Worm (Caenorhabditis elegans) whole organism, L1 larva: ENCODE results near the gene acp-2.
A peak's percentile ranks its signal among the peaks of the same experiment; 100 is the strongest.

Experiments
- aha-1 ChIP-seq: fragments of 150-350 bp; optimal IDR thresholded peaks from 2 replicates; lab custom pipeline; 2014; ENCODE audit warnings: missing biosample characterization, missing genetic modification characterization
- alr-1 ChIP-seq: fragments of 200-800 bp; sonication (Bioruptor generic); optimal IDR thresholded peaks from 2 replicates; lab custom pipeline; 2018; ENCODE audit warnings: borderline replicate concordance, mild to moderate bottlenecking, missing genetic modification characterization, missing compliant biosample characterization
- aly-2 ChIP-seq: fragments of 150-350 bp; optimal IDR thresholded peaks from 2 replicates; lab custom pipeline; 2014; ENCODE audit warnings: missing biosample characterization, missing genetic modification characterization
- ama-1 ChIP-seq: fragments of 150-350 bp; optimal IDR thresholded peaks from 2 replicates; lab custom pipeline; 2014
- blmp-1 ChIP-seq: fragments of 150-350 bp; optimal IDR thresholded peaks from 2 replicates; lab custom pipeline; 2014; ENCODE audit warnings: missing biosample characterization, missing genetic modification characterization
- ceh-8 ChIP-seq: fragments of 200-800 bp; sonication (Bioruptor generic); optimal IDR thresholded peaks from 2 replicates; lab custom pipeline; 2018; ENCODE audit warnings: mild to moderate bottlenecking, missing genetic modification characterization, moderate library complexity, missing compliant biosample characterization
- ceh-82 ChIP-seq, 3 experiments: fragments of 150-350 bp in 1 of 3; sonication (generic microtip) in 2 of 3; optimal IDR thresholded peaks; 2 replicates each; lab custom pipeline; 2014 to 2017; ENCODE audit warnings: missing biosample characterization in 3 of 3, missing genetic modification characterization in 3 of 3
- ceh-88 ChIP-seq: fragments of 200-800 bp; sonication (Bioruptor generic); IDR thresholded peaks from 2 replicates; pipeline ENCODE4 v1.3.6; 2022; ENCODE audit warnings: missing genetic modification characterization, missing compliant biosample characterization
- ceh-90 ChIP-seq: sonication (generic microtip); optimal IDR thresholded peaks from 2 replicates; lab custom pipeline; 2016; ENCODE audit warnings: missing genetic modification characterization, missing compliant biosample characterization
- ces-1 ChIP-seq: fragments of 150-350 bp; optimal IDR thresholded peaks from 2 replicates; lab custom pipeline; 2014; ENCODE audit warnings: missing biosample characterization, missing genetic modification reagents, missing genetic modification characterization
- dpl-1 ChIP-seq, 3 experiments: fragments of 150-350 bp in 2 of 3; sonication (generic microtip) in 1 of 3; optimal IDR thresholded peaks; 2 replicates each; lab custom pipeline; 2014 to 2017; ENCODE audit warnings: missing biosample characterization in 3 of 3, missing genetic modification characterization in 3 of 3, missing genetic modification reagents in 3 of 3
- efl-1 ChIP-seq, 4 experiments: fragments of 150-350 bp; optimal IDR thresholded peaks in 3 of 4; peaks in 1 of 4; 1 replicate in 1 of 4; 2 replicates in 3 of 4; lab custom pipeline; 2014; ENCODE audit warnings: missing biosample characterization in 2 of 4, missing genetic modification characterization in 2 of 4, missing genetic modification reagents in 2 of 4
- egl-13 ChIP-seq: sonication (generic microtip); optimal IDR thresholded peaks from 2 replicates; lab custom pipeline; 2016; ENCODE audit warnings: missing genotype, missing genetic modification reagents, missing genetic modification characterization, missing compliant biosample characterization
- ets-5 ChIP-seq: fragments of 200-800 bp; sonication (Bioruptor generic); IDR thresholded peaks from 2 replicates; pipeline ENCODE4 v1.3.6; 2022; ENCODE audit warnings: missing genetic modification characterization, missing compliant biosample characterization
- fkh-10 ChIP-seq: sonication (generic microtip); optimal IDR thresholded peaks from 2 replicates; lab custom pipeline; 2017; ENCODE audit warnings: missing biosample characterization, missing genetic modification reagents, missing genetic modification characterization
- fkh-4 ChIP-seq: sonication (generic microtip); optimal IDR thresholded peaks from 2 replicates; lab custom pipeline; 2016; ENCODE audit warnings: missing compliant biosample characterization, missing genetic modification characterization, borderline replicate concordance
- fos-1 ChIP-seq: fragments of 150-350 bp; optimal IDR thresholded peaks from 2 replicates; lab custom pipeline; 2014; ENCODE audit warnings: missing biosample characterization, missing genetic modification characterization
- grh-1 ChIP-seq: fragments of 200-800 bp; sonication (Bioruptor generic); IDR thresholded peaks from 2 replicates; pipeline ENCODE4 v1.3.6; 2022; ENCODE audit warnings: missing genetic modification reagents, missing genetic modification characterization, missing compliant biosample characterization
- hlh-17 ChIP-seq: fragments of 200-800 bp; sonication (Bioruptor generic); optimal IDR thresholded peaks from 2 replicates; lab custom pipeline; 2018; ENCODE audit warnings: missing genetic modification characterization, mild to moderate bottlenecking, missing compliant biosample characterization, moderate library complexity, borderline replicate concordance
- irx-1 ChIP-seq: sonication (generic microtip); optimal IDR thresholded peaks from 2 replicates; lab custom pipeline; 2016; ENCODE audit warnings: missing genetic modification characterization, missing compliant biosample characterization
- jun-1 ChIP-seq: fragments of 150-350 bp; optimal IDR thresholded peaks from 2 replicates; lab custom pipeline; 2014; ENCODE audit warnings: missing biosample characterization, missing genetic modification reagents, missing genetic modification characterization
- lsy-2 ChIP-seq, 2 experiments: fragments of 150-350 bp; optimal IDR thresholded peaks; 2 replicates each; lab custom pipeline; 2014; ENCODE audit warnings: missing biosample characterization in 2 of 2, missing genetic modification characterization in 2 of 2
- mab-9 ChIP-seq: fragments of 200-800 bp; sonication (Bioruptor generic); IDR thresholded peaks from 2 replicates; pipeline ENCODE4 v1.3.6; 2022; ENCODE audit warnings: missing genetic modification reagents, missing genetic modification characterization, missing compliant biosample characterization
- mef-2 ChIP-seq: fragments of 150-350 bp; optimal IDR thresholded peaks from 2 replicates; lab custom pipeline; 2014; ENCODE audit warnings: missing biosample characterization, missing genetic modification characterization
- nhr-11 ChIP-seq: fragments of 150-350 bp; optimal IDR thresholded peaks from 2 replicates; lab custom pipeline; 2014; ENCODE audit warnings: missing biosample characterization, missing genetic modification characterization
- nhr-19 ChIP-seq: fragments of 200-800 bp; sonication (Bioruptor generic); conservative IDR thresholded peaks from 2 replicates; pipeline ENCODE4 v1.3.6; 2022; ENCODE audit warnings: missing genetic modification characterization, missing compliant biosample characterization
- nhr-28 ChIP-seq: fragments of 150-350 bp; optimal IDR thresholded peaks from 2 replicates; lab custom pipeline; 2014; ENCODE audit warnings: missing biosample characterization, missing genetic modification characterization
- nhr-84 ChIP-seq: sonication (generic microtip); optimal IDR thresholded peaks from 2 replicates; lab custom pipeline; 2017; ENCODE audit warnings: missing biosample characterization, missing genetic modification characterization
- nhr-90 ChIP-seq: sonication (generic microtip); optimal IDR thresholded peaks from 2 replicates; lab custom pipeline; 2016; ENCODE audit warnings: mild to moderate bottlenecking, missing genetic modification characterization, missing compliant biosample characterization; ENCODE audit not compliant: poor library complexity
- pqm-1 ChIP-seq: sonication (generic microtip); optimal IDR thresholded peaks from 3 replicates; lab custom pipeline; 2017; ENCODE audit warnings: missing biosample characterization, missing genetic modification characterization
- skn-1 ChIP-seq: fragments of 150-350 bp; optimal IDR thresholded peaks from 2 replicates; lab custom pipeline; 2014; ENCODE audit warnings: missing biosample characterization, missing genetic modification characterization
- sox-4 ChIP-seq: sonication (generic microtip); optimal IDR thresholded peaks from 2 replicates; lab custom pipeline; 2016; ENCODE audit warnings: missing genetic modification characterization, missing compliant biosample characterization
- sptf-1 ChIP-seq: fragments of 150-350 bp; optimal IDR thresholded peaks from 2 replicates; lab custom pipeline; 2014; ENCODE audit warnings: missing biosample characterization, missing genetic modification characterization
- sup-37 ChIP-seq: fragments of 200-800 bp; sonication (Bioruptor generic); optimal IDR thresholded peaks from 2 replicates; lab custom pipeline; 2018; ENCODE audit warnings: mild to moderate bottlenecking, missing genetic modification characterization, missing compliant biosample characterization
- unc-86 ChIP-seq: sonication (generic microtip); optimal IDR thresholded peaks from 2 replicates; lab custom pipeline; 2016; ENCODE audit warnings: missing genetic modification characterization, missing compliant biosample characterization
- unc-98 ChIP-seq: fragments of 200-800 bp; sonication (Bioruptor generic); IDR thresholded peaks from 2 replicates; pipeline ENCODE4 v1.3.6; 2022; ENCODE audit warnings: missing genetic modification characterization, missing compliant biosample characterization
- zag-1 ChIP-seq: fragments of 150-350 bp; optimal IDR thresholded peaks from 2 replicates; lab custom pipeline; 2014; ENCODE audit warnings: missing biosample characterization, missing genetic modification characterization
- zip-4 ChIP-seq: fragments of 200-800 bp; sonication (Bioruptor generic); optimal IDR thresholded peaks from 2 replicates; lab custom pipeline; 2018; ENCODE audit warnings: mild to moderate bottlenecking, missing genetic modification characterization, moderate library complexity, missing compliant biosample characterization

acp-2 gene

DNA sequence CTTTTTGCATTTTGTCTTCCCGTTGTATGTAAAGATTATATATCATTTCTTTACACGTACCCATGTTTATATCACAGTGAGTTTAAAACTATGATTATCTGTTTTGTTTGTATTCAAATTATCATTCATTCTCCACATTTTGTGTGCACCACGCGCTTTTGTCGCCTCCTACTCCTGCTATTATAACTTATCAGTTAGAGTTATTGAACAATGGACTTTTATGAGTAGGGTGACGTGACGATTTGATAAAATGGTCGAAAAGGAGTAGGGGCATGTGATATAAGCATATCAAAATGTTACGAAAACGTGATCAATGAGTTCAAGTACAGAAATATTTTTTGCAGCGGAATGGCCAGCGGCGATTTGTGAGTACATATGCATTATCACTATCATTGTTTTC lies 49.0 kb downstream of the acp-2 start (continued):
- TF ChIP-seq efl-1 (optimal IDR thresholded peaks at IDR 0.05; lab: Kevin White, UChicago) (no peak), efl-1 (GFP tag; optimal IDR thresholded peaks at IDR 0.05 in 1 of 2; lab: Kevin White, UChicago) (no peak), irx-1 (tag; lab: Kevin White, UChicago) (no peak), zag-1 (tag; lab: Kevin White, UChicago) (no peak), egl-13 (tag; lab: Kevin White, UChicago) (peak; percentile 69), dpl-1 (GFP tag; optimal IDR thresholded peaks at IDR 0.05; lab: Kevin White, UChicago) (no peak), jun-1 (peak; percentile 74), pqm-1 (tag; lab: Kevin White, UChicago) (peak; percentile 79), sup-37 (GFP tag; lab: Kevin White, UChicago) (no peak), nhr-90 (peak; percentile 59), nhr-11 (tag; lab: Kevin White, UChicago) (no peak), ama-1 (lab: Kevin White, UChicago) (no peak), ceh-88 (GFP tag; lab: Robert Waterston, UW) (no peak), ces-1 (no peak), fos-1 (tag; lab: Kevin White, UChicago) (no peak), sptf-1 (no peak), aly-2 (tag; lab: Kevin White, UChicago) (no peak), fkh-4 (tag; lab: Kevin White, UChicago) (no peak), mef-2 (tag; lab: Kevin White, UChicago) (no peak), skn-1 (tag; lab: Kevin White, UChicago) (no peak), nhr-28 (tag; lab: Kevin White, UChicago) (no peak), alr-1 (tag; lab: Kevin White, UChicago) (no peak), sox-4 (tag; lab: Kevin White, UChicago) (no peak), nhr-84 (tag; lab: Kevin White, UChicago) (no peak), nhr-19 (GFP tag; lab: Robert Waterston, UW) (peak; percentile 38), lsy-2 (tag; optimal IDR thresholded peaks at IDR 0.05; lab: Kevin White, UChicago) (peak in 1 of 2 experiments; percentile 29), unc-86 (tag; lab: Kevin White, UChicago) (no peak), unc-98 (GFP tag; lab: Robert Waterston, UW) (no peak), hlh-17 (no peak), mab-9 (GFP tag; lab: Robert Waterston, UW) (no peak), ets-5 (GFP tag; lab: Robert Waterston, UW) (no peak)

DNA sequence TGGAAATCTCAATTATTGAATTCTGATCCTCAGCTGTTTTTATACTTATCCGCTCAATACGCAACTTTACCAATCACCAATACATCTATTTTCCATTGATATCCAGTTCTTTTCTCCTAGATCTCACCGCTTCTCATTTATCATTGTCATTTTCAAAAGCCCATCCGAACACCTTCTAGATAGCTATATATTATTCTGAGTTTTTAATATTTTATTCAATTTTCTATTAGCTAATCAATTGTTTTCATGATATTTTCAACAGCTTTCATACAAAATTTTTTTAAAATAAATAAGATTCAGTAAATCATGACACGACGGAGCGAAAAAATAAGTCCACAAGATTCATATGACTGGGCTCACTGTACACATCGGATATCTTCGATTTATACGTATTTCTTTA lies 50.7 kb downstream of the acp-2 start, which contains the start of gene F49E12.12:
Gene F49E12.12 (plus strand): TSS at position 301 of the 400 bp plus-strand sequence.
- TF ChIP-seq mef-2 (tag; lab: Kevin White, UChicago), result no peak
- TF ChIP-seq egl-13 (tag; lab: Kevin White, UChicago), result no peak
- no peak for TF ChIP-seq ceh-90 (tag; lab: Kevin White, UChicago)
- TF ChIP-seq zip-4 (GFP tag; lab: Kevin White, UChicago), result no peak
- TF ChIP-seq sup-37 (GFP tag; lab: Kevin White, UChicago), result no peak
- TF ChIP-seq ceh-8 (GFP tag; lab: Kevin White, UChicago), result no peak
- no peak for TF ChIP-seq aha-1 (tag; lab: Kevin White, UChicago)
- no peak for TF ChIP-seq jun-1
- TF ChIP-seq fkh-10, result no peak
- TF ChIP-seq grh-1 (GFP tag; lab: Robert Waterston, UW), result no peak
- no peak for TF ChIP-seq ceh-82 (tag; optimal IDR thresholded peaks at IDR 0.05; lab: Kevin White, UChicago)
- no peak for TF ChIP-seq alr-1 (tag; lab: Kevin White, UChicago)

DNA sequence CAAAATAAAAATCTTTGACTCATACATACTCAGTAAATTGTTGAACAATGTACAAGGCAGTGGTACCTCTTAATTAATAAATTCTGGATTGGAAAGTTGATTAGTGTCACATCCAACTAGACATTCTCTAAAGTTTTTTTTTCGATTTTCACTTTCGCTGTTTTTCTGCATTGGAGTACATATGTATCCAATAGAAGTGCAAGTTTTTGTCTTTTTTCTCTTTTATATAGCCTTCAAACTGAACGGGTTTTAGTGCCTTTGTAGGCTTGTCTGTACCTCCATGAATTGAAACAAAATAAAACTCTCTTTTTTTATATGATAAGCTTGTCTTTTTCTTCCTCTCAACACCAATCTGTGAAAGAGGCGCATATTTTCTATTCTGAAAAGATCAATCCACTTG lies 51.7 kb downstream of the acp-2 start:
- TF ChIP-seq blmp-1, result peak; percentile 18
- TF ChIP-seq ceh-90 (tag; lab: Kevin White, UChicago), result no peak
